Fruit fly (Drosophila melanogaster) whole organism, embryonic: ENCODE measurements around the gene lok.

ENCODE experiments used
- ATbp ChIP-seq: fragments of 200-800 bp; sonication (Bioruptor generic); optimal IDR thresholded peaks from 2 replicates; lab custom pipeline; 2017; ENCODE audit warnings: missing biosample characterization, mild to moderate bottlenecking, missing genetic modification characterization, missing genetic modification reagents
- CG10543 ChIP-seq: fragments of 200-800 bp; sonication (Bioruptor generic); optimal IDR thresholded peaks from 3 replicates; lab custom pipeline; 2017; ENCODE audit warnings: missing biosample characterization, mild to moderate bottlenecking, missing genetic modification characterization, moderate library complexity
- CG10979 ChIP-seq: fragments of 200-800 bp; sonication (Bioruptor generic); optimal IDR thresholded peaks from 2 replicates; lab custom pipeline; 2018; ENCODE audit warnings: missing biosample characterization, mild to moderate bottlenecking, missing genetic modification characterization, moderate library complexity
- CG11398 ChIP-seq: fragments of 200-800 bp; sonication (Bioruptor generic); optimal IDR thresholded peaks from 2 replicates; lab custom pipeline; 2016; ENCODE audit warnings: missing biosample characterization, missing genetic modification characterization
- CG11696 ChIP-seq: fragments of 200-800 bp; sonication (Bioruptor generic); IDR thresholded peaks from 2 replicates; pipeline ENCODE4 v1.3.6; 2022; ENCODE audit warnings: missing biosample characterization, missing genetic modification characterization
- CG12104 ChIP-seq: fragments of 200-800 bp; sonication (Bioruptor generic); optimal IDR thresholded peaks from 3 replicates; lab custom pipeline; 2016; ENCODE audit warnings: missing biosample characterization, missing genetic modification characterization
- CG15011 ChIP-seq: fragments of 200-800 bp; sonication (Bioruptor generic); optimal IDR thresholded peaks from 3 replicates; lab custom pipeline; 2018; ENCODE audit warnings: missing biosample characterization, mild to moderate bottlenecking, missing genetic modification characterization
- CG15479 ChIP-seq: fragments of 200-800 bp; sonication (Bioruptor generic); optimal IDR thresholded peaks from 3 replicates; lab custom pipeline; 2019; ENCODE audit warnings: missing biosample characterization, mild to moderate bottlenecking, missing genetic modification characterization, moderate library complexity
- CG1602 ChIP-seq: fragments of 200-800 bp; sonication (Bioruptor generic); optimal IDR thresholded peaks from 3 replicates; lab custom pipeline; 2016; ENCODE audit warnings: missing biosample characterization, missing genetic modification characterization
- CG16815 ChIP-seq: fragments of 200-800 bp; sonication (Bioruptor generic); optimal IDR thresholded peaks from 3 replicates; lab custom pipeline; 2017; ENCODE audit warnings: missing biosample characterization, mild to moderate bottlenecking, missing genetic modification characterization
- CG17802 ChIP-seq: fragments of 200-800 bp; sonication (Bioruptor generic); optimal IDR thresholded peaks from 2 replicates; lab custom pipeline; 2018; ENCODE audit warnings: missing biosample characterization, mild to moderate bottlenecking, missing genetic modification characterization, moderate library complexity
- CG2116 ChIP-seq: fragments of 200-800 bp; sonication (Bioruptor generic); optimal IDR thresholded peaks from 3 replicates; lab custom pipeline; 2018; ENCODE audit warnings: missing biosample characterization, mild to moderate bottlenecking, missing genetic modification characterization
- CG2199 ChIP-seq: fragments of 200-800 bp; sonication (Bioruptor generic); IDR thresholded peaks from 3 replicates; pipeline ENCODE4 v1.3.6; 2022; ENCODE audit warnings: missing biosample characterization, missing genetic modification characterization
- CG31388 ChIP-seq: fragments of 200-800 bp; sonication (Bioruptor generic); optimal IDR thresholded peaks from 2 replicates; lab custom pipeline; 2016; ENCODE audit warnings: missing biosample characterization, missing genetic modification characterization
- CG31441 ChIP-seq: fragments of 200-800 bp; sonication (Bioruptor generic); IDR thresholded peaks from 2 replicates; pipeline ENCODE4 v1.3.6; 2022; ENCODE audit warnings: missing biosample characterization, missing genetic modification characterization
- CG3995 ChIP-seq: fragments of 200-800 bp; sonication (Bioruptor generic); optimal IDR thresholded peaks from 3 replicates; lab custom pipeline; 2016; ENCODE audit warnings: missing biosample characterization, missing genetic modification characterization
- CG6689 ChIP-seq: fragments of 200-800 bp; sonication (Bioruptor generic); IDR thresholded peaks from 2 replicates; pipeline ENCODE4 v1.3.6; 2022; ENCODE audit warnings: missing biosample characterization, missing genetic modification characterization
- CG7786 ChIP-seq: fragments of 200-800 bp; sonication (Bioruptor generic); optimal IDR thresholded peaks from 2 replicates; lab custom pipeline; 2016; ENCODE audit warnings: missing biosample characterization, missing genetic modification characterization
- CG9215 ChIP-seq: fragments of 200-800 bp; sonication (Bioruptor generic); IDR thresholded peaks from 2 replicates; pipeline ENCODE4 v1.3.6; 2022; ENCODE audit warnings: missing biosample characterization, missing genetic modification characterization
- D ChIP-seq, 2 experiments: fragments of 200-800 bp in 1 of 2; fragments of >200 bp in 1 of 2; sonication (Bioruptor generic) in 1 of 2; optimal IDR thresholded peaks; 2 replicates in 1 of 2; 3 replicates in 1 of 2; lab custom pipeline; 2017; ENCODE audit warnings: mild to moderate bottlenecking in 1 of 2, missing biosample characterization in 1 of 2, missing genetic modification characterization in 1 of 2, missing genetic modification reagents in 1 of 2
- E2f1 ChIP-seq: fragments of 200-800 bp; sonication (Bioruptor generic); IDR thresholded peaks from 2 replicates; pipeline ENCODE4 v1.3.6; 2022; ENCODE audit warnings: missing biosample characterization, missing genetic modification characterization
- Fer1 ChIP-seq: fragments of 200-800 bp; sonication (Bioruptor generic); optimal IDR thresholded peaks from 2 replicates; lab custom pipeline; 2017; ENCODE audit warnings: missing biosample characterization, mild to moderate bottlenecking, missing genetic modification characterization
- Hand ChIP-seq: fragments of 200-800 bp; sonication (Bioruptor generic); optimal IDR thresholded peaks from 2 replicates; lab custom pipeline; 2017; ENCODE audit warnings: mild to moderate bottlenecking, missing biosample characterization, missing genetic modification reagents, missing genetic modification characterization
- Hr3 ChIP-seq: fragments of 200-800 bp; sonication (Bioruptor generic); optimal IDR thresholded peaks from 3 replicates; lab custom pipeline; 2016; ENCODE audit warnings: missing biosample characterization, missing genetic modification characterization
- Hr78 ChIP-seq, 2 experiments: fragments of 200-800 bp in 1 of 2; fragments of >200 bp in 1 of 2; sonication (Bioruptor generic) in 1 of 2; optimal IDR thresholded peaks; 2 replicates each; lab custom pipeline; 2017 to 2019; ENCODE audit warnings: missing biosample characterization in 2 of 2, missing genetic modification characterization in 2 of 2, mild to moderate bottlenecking in 1 of 2, moderate library complexity in 1 of 2
- Med ChIP-seq: fragments of 200-800 bp; sonication (Bioruptor generic); peaks from one replicate; lab custom pipeline; 2016; ENCODE audit warnings: missing biosample characterization, missing genetic modification characterization, mild to moderate bottlenecking, inconsistent platforms, moderate library complexity
- Myb ChIP-seq: fragments of 200-800 bp; sonication (Bioruptor generic); optimal IDR thresholded peaks from 2 replicates; lab custom pipeline; 2016; ENCODE audit warnings: missing biosample characterization, missing genetic modification characterization
- Taf1 ChIP-seq: fragments of 200-800 bp; sonication (Bioruptor generic); IDR thresholded peaks from 2 replicates; pipeline ENCODE4 v1.3.6; 2022; ENCODE audit warnings: missing biosample characterization, missing genetic modification characterization
- Trl ChIP-seq, 3 experiments: fragments of >200 bp in 2 of 3; fragments of 200-800 bp in 1 of 3; sonication (Bioruptor generic) in 1 of 3; optimal IDR thresholded peaks; 2 replicates in 1 of 3; 3 replicates in 2 of 3; lab custom pipeline; 2016 to 2017; ENCODE audit warnings: missing biosample characterization in 1 of 3, missing genetic modification characterization in 1 of 3
- ab ChIP-seq: fragments of 200-800 bp; sonication (Bioruptor generic); optimal IDR thresholded peaks from 2 replicates; lab custom pipeline; 2016; ENCODE audit warnings: missing biosample characterization, missing genetic modification characterization
- ac ChIP-seq: fragments of 200-800 bp; sonication (Bioruptor generic); optimal IDR thresholded peaks from 3 replicates; lab custom pipeline; 2017; ENCODE audit warnings: missing biosample characterization, mild to moderate bottlenecking, missing genetic modification characterization
- bab2 ChIP-seq: fragments of 200-800 bp; sonication (Bioruptor generic); optimal IDR thresholded peaks from 2 replicates; lab custom pipeline; 2016; ENCODE audit warnings: missing biosample characterization, missing genetic modification characterization
- caup ChIP-seq: fragments of 200-800 bp; sonication (Bioruptor generic); optimal IDR thresholded peaks from 3 replicates; lab custom pipeline; 2017; ENCODE audit warnings: missing biosample characterization, mild to moderate bottlenecking, missing genetic modification characterization, moderate library complexity; ENCODE audit not compliant: severe bottlenecking
- cg ChIP-seq: fragments of 200-800 bp; sonication (Bioruptor generic); optimal IDR thresholded peaks from 3 replicates; lab custom pipeline; 2019; ENCODE audit warnings: missing biosample characterization, mild to moderate bottlenecking, missing genetic modification characterization, moderate library complexity
- dpn ChIP-seq, 2 experiments: fragments of 200-800 bp; sonication (Bioruptor generic); optimal IDR thresholded peaks; 3 replicates each; lab custom pipeline; 2016; ENCODE audit warnings: missing biosample characterization in 2 of 2, missing genetic modification characterization in 2 of 2
- fd96Cb ChIP-seq: fragments of 200-800 bp; sonication (Bioruptor generic); optimal IDR thresholded peaks from 2 replicates; lab custom pipeline; 2018; ENCODE audit warnings: missing biosample characterization, mild to moderate bottlenecking, missing genetic modification characterization, moderate library complexity
- gem ChIP-seq: fragments of 200-800 bp; sonication (Bioruptor generic); optimal IDR thresholded peaks from 2 replicates; lab custom pipeline; 2019; ENCODE audit warnings: missing biosample characterization, mild to moderate bottlenecking, missing genetic modification characterization, moderate library complexity
- gsb ChIP-seq: fragments of 200-800 bp; sonication (Bioruptor generic); IDR thresholded peaks from 2 replicates; pipeline ENCODE4 v1.3.6; 2022; ENCODE audit warnings: missing biosample characterization, missing genetic modification characterization
- kni ChIP-seq: fragments of 200-800 bp; sonication (Bioruptor generic); optimal IDR thresholded peaks from 3 replicates; lab custom pipeline; 2017; ENCODE audit warnings: mild to moderate bottlenecking, missing biosample characterization, missing genetic modification reagents, missing genetic modification characterization
- lilli ChIP-seq: fragments of 200-800 bp; sonication (Bioruptor generic); optimal IDR thresholded peaks from 3 replicates; lab custom pipeline; 2016; ENCODE audit warnings: missing biosample characterization, missing genetic modification characterization
- phol ChIP-seq: fragments of 200-800 bp; sonication (Bioruptor generic); optimal IDR thresholded peaks from 3 replicates; lab custom pipeline; 2018; ENCODE audit warnings: missing biosample characterization, mild to moderate bottlenecking, missing genetic modification characterization, moderate library complexity
- pita ChIP-seq: fragments of 200-800 bp; sonication (Bioruptor generic); optimal IDR thresholded peaks from 2 replicates; lab custom pipeline; 2017; ENCODE audit warnings: missing biosample characterization, mild to moderate bottlenecking, missing genetic modification characterization
- slbo ChIP-seq: fragments of 200-800 bp; sonication (Bioruptor generic); IDR thresholded peaks from 2 replicates; pipeline ENCODE4 v1.3.6; 2022; ENCODE audit warnings: missing biosample characterization, missing genetic modification characterization
- slou ChIP-seq: fragments of 200-800 bp; sonication (Bioruptor generic); optimal IDR thresholded peaks from 3 replicates; lab custom pipeline; 2016; ENCODE audit warnings: missing biosample characterization, missing genetic modification characterization
- slp2 ChIP-seq: fragments of 200-800 bp; sonication (Bioruptor generic); optimal IDR thresholded peaks from 2 replicates; lab custom pipeline; 2016; ENCODE audit warnings: missing biosample characterization, missing genetic modification characterization
- sug ChIP-seq: fragments of 200-800 bp; optimal IDR thresholded peaks from 2 replicates; lab custom pipeline; 2019; ENCODE audit warnings: missing biosample characterization, mild to moderate bottlenecking, missing genetic modification characterization, moderate library complexity
- twi ChIP-seq: fragments of 200-800 bp; optimal IDR thresholded peaks from 2 replicates; lab custom pipeline; 2019; ENCODE audit warnings: missing biosample characterization, mild to moderate bottlenecking, missing genetic modification characterization, moderate library complexity
- z ChIP-seq: fragments of 200-800 bp; sonication (Bioruptor generic); IDR thresholded peaks from 3 replicates; pipeline ENCODE4 v1.3.6; 2022; ENCODE audit warnings: missing biosample characterization, missing genetic modification characterization

Gene lok

DNA sequence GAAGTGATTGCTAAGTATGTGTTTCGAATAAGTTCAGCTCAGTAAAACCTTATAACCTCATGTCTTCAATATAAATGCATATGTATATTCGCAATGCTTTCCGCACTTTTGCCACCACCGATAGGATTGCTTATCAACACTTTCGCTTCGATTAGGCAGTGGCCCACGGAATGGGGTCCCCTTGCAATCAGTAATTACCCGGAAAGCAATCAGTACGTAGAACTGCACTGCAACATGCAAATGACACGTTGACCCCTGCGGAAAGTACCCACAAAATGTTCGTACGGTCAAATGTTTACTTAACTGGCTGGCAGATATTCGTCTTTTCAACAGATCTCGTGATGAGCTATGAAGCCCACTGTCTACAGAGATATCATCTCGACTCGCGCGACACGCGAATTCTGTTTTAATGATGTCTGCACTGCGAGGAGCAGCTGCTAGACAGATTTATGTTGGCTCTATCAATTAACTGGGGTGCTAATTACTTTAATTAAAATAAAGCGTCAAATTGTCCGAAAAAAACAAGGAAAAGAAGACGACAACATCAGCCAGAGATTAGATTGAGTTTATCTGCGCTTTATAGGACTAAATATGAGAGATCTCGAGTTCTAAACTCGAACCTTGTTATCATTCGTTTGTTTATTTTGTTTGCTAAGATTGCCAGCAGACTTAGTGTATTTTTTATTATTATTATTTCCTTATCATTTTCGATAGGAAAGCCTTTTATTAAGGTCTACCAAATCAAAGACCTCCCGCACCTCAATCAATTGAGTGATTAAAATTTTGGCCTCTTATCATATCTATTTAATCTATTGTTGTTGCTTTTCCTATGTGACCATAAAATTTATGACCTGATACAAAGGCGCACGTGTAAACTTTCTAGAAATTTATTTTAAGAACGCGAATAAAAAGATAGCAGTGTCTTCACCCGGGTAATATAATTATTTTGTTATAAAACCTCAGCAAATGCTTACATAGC is 16.5 kb downstream of the lok start (continued):
- TF ChIP-seq CG3995 (GFP tag; lab: Kevin White, UChicago) (no peak), ac (no peak), CG16815 (no peak), caup (no peak), kni (no peak), E2f1 (no peak), twi (no peak), pita (GFP tag; lab: Kevin White, UChicago) (no peak), CG7786 (GFP tag; lab: Kevin White, UChicago) (no peak), Taf1 (GFP tag; lab: Robert Waterston, UW) (no peak), Myb (GFP tag; lab: Kevin White, UChicago) (no peak), slp2 (no peak), Fer1 (GFP tag; lab: Kevin White, UChicago) (peak; percentile 44), CG31441 (GFP tag; lab: Robert Waterston, UW) (0 out of 2 replicates have a peak, but pooled peaks have one; percentile 18), ATbp (GFP tag; lab: Kevin White, UChicago) (peak; percentile 4), slou (GFP tag; lab: Kevin White, UChicago) (no peak), Hr78 (GFP tag; optimal IDR thresholded peaks at IDR 0.05; lab: Kevin White, UChicago) (peak in 1 of 2 experiments; percentile 26), Hand (GFP tag; lab: Kevin White, UChicago) (no peak), CG31388 (GFP tag; lab: Kevin White, UChicago) (no peak), z (GFP tag; lab: Robert Waterston, UW) (no peak), gem (no peak), CG12104 (GFP tag; lab: Kevin White, UChicago) (no peak), CG11398 (GFP tag; lab: Kevin White, UChicago) (no peak), Med (GFP tag; lab: Kevin White, UChicago) (peak; percentile 33), CG2199 (GFP tag; lab: Robert Waterston, UW) (no peak), dpn (GFP tag; optimal IDR thresholded peaks at IDR 0.05; lab: Kevin White, UChicago) (no peak), D (optimal IDR thresholded peaks at IDR 0.05; lab: Kevin White, UChicago) (no peak), D (GFP tag; optimal IDR thresholded peaks at IDR 0.05; lab: Kevin White, UChicago) (no peak), slbo (no peak), CG17802 (tag; lab: Kevin White, UChicago) (no peak), CG11696 (no peak), Trl (optimal IDR thresholded peaks at IDR 0.05; lab: Kevin White, UChicago) (no peak), Trl (GFP tag; optimal IDR thresholded peaks at IDR 0.05; lab: Kevin White, UChicago) (no peak), CG10979 (no peak), CG15011 (GFP tag; lab: Kevin White, UChicago) (peak; percentile 4), gsb (no peak), bab2 (GFP tag; lab: Kevin White, UChicago) (no peak), CG1602 (no peak), sug (tag; lab: Kevin White, UChicago) (peak; percentile 98), CG9215 (no peak), ab (GFP tag; lab: Kevin White, UChicago) (no peak), CG10543 (GFP tag; lab: Kevin White, UChicago) (peak; percentile 65), CG15479 (GFP tag; lab: Kevin White, UChicago) (peak; percentile 10), phol (tag; lab: Kevin White, UChicago) (no peak), CG2116 (GFP tag; lab: Kevin White, UChicago) (no peak), CG6689 (no peak), Hr3 (GFP tag; lab: Kevin White, UChicago) (no peak), cg (GFP tag; lab: Kevin White, UChicago) (no peak), fd96Cb (tag; lab: Kevin White, UChicago) (no peak), lilli (no peak)
